Worm (Caenorhabditis elegans) whole organism, L1 larva: ENCODE results near the gene ubc-20.

Source experiments
- C16A3.4 ChIP-seq: fragments of 150-350 bp; optimal IDR thresholded peaks from 2 replicates; lab custom pipeline; 2014; ENCODE audit warnings: missing biosample characterization, missing genetic modification characterization
- Y116A8C.19 ChIP-seq: sonication (generic microtip); optimal IDR thresholded peaks from 2 replicates; lab custom pipeline; 2016; ENCODE audit warnings: missing compliant biosample characterization, missing genetic modification characterization, borderline replicate concordance
- ama-1 ChIP-seq: fragments of 150-350 bp; optimal IDR thresholded peaks from 2 replicates; lab custom pipeline; 2014
- blmp-1 ChIP-seq: fragments of 150-350 bp; optimal IDR thresholded peaks from 2 replicates; lab custom pipeline; 2014; ENCODE audit warnings: missing biosample characterization, missing genetic modification characterization
- ceh-82 ChIP-seq, 3 experiments: fragments of 150-350 bp in 1 of 3; sonication (generic microtip) in 2 of 3; optimal IDR thresholded peaks; 2 replicates each; lab custom pipeline; 2014 to 2017; ENCODE audit warnings: missing biosample characterization in 3 of 3, missing genetic modification characterization in 3 of 3
- dpl-1 ChIP-seq, 3 experiments: fragments of 150-350 bp in 2 of 3; sonication (generic microtip) in 1 of 3; optimal IDR thresholded peaks; 2 replicates each; lab custom pipeline; 2014 to 2017; ENCODE audit warnings: missing biosample characterization in 3 of 3, missing genetic modification characterization in 3 of 3, missing genetic modification reagents in 3 of 3
- egl-27 ChIP-seq, 2 experiments: fragments of 150-350 bp in 1 of 2; sonication (generic microtip); optimal IDR thresholded peaks; 3 replicates each; lab custom pipeline; 2017 to 2018; ENCODE audit warnings: missing biosample characterization in 2 of 2, missing genetic modification characterization in 2 of 2, missing genetic modification reagents in 2 of 2
- ets-5 ChIP-seq: fragments of 200-800 bp; sonication (Bioruptor generic); IDR thresholded peaks from 2 replicates; pipeline ENCODE4 v1.3.6; 2022; ENCODE audit warnings: missing genetic modification characterization, missing compliant biosample characterization
- nhr-11 ChIP-seq: fragments of 150-350 bp; optimal IDR thresholded peaks from 2 replicates; lab custom pipeline; 2014; ENCODE audit warnings: missing biosample characterization, missing genetic modification characterization
- rnt-1 ChIP-seq: sonication (generic microtip); optimal IDR thresholded peaks from 2 replicates; lab custom pipeline; 2016; ENCODE audit warnings: mild to moderate bottlenecking, missing genetic modification characterization, moderate library complexity, missing compliant biosample characterization
- snpc-4 ChIP-seq: fragments of 150-350 bp; optimal IDR thresholded peaks from 2 replicates; lab custom pipeline; 2014; ENCODE audit warnings: missing biosample characterization, missing genetic modification characterization
- sox-4 ChIP-seq: sonication (generic microtip); optimal IDR thresholded peaks from 2 replicates; lab custom pipeline; 2016; ENCODE audit warnings: missing genetic modification characterization, missing compliant biosample characterization
- unc-62 ChIP-seq: fragments of 150-350 bp; optimal IDR thresholded peaks from 2 replicates; lab custom pipeline; 2014; ENCODE audit warnings: missing biosample characterization, missing genetic modification reagents, missing genetic modification characterization

ce11 chrIII:145078-145477 is 43.6 kb upstream of the ubc-20 start, which contains the start of the genes T17A3.12 and fbxb-83:
- TF ChIP-seq blmp-1 (tag; lab: Kevin White, UChicago) (no peak), dpl-1 (GFP tag; optimal IDR thresholded peaks at IDR 0.05; lab: Kevin White, UChicago) (no peak), nhr-11 (no peak), egl-27 (tag; optimal IDR thresholded peaks at IDR 0.05; lab: Kevin White, UChicago) (no peak), Y116A8C.19 (tag; lab: Kevin White, UChicago) (no peak), unc-62 (no peak), sox-4 (tag; lab: Kevin White, UChicago) (no peak), rnt-1 (tag; lab: Kevin White, UChicago) (no peak), ama-1 (lab: Kevin White, UChicago) (no peak), ceh-82 (tag; optimal IDR thresholded peaks at IDR 0.05; lab: Kevin White, UChicago) (no peak), C16A3.4 (tag; lab: Kevin White, UChicago) (no peak), snpc-4 (tag; lab: Kevin White, UChicago) (no peak), ets-5 (GFP tag; lab: Robert Waterston, UW) (no peak)
